Fruit fly (Drosophila melanogaster) whole organism, wandering third instar larva: Measurements from ENCODE around the gene Nplp3.

Source experiments
- CG32264 ChIP-seq: fragments of 200-800 bp; sonication (Bioruptor generic); optimal IDR thresholded peaks from 2 replicates; lab custom pipeline; 2016; ENCODE audit warnings: missing biosample characterization, missing genetic modification characterization
- CG9705 ChIP-seq: fragments of 200-800 bp; sonication (Bioruptor generic); optimal IDR thresholded peaks from 2 replicates; lab custom pipeline; 2018; ENCODE audit warnings: missing biosample characterization, mild to moderate bottlenecking, missing genetic modification characterization
- Dfd ChIP-seq: fragments of >200 bp; optimal IDR thresholded peaks from 2 replicates; lab custom pipeline; 2017; ENCODE audit warnings: missing biosample characterization, missing genetic modification characterization
- Dif ChIP-seq: fragments of 200-275, 200-300 bp; sonication (Bioruptor generic); optimal IDR thresholded peaks from 2 replicates; lab custom pipeline; 2018; ENCODE audit warnings: missing biosample characterization, missing genetic modification characterization; ENCODE audit not compliant: partially characterized antibody
- GATAd ChIP-seq: sonication (Bioruptor generic); optimal IDR thresholded peaks from 2 replicates; lab custom pipeline; 2016; ENCODE audit warnings: missing biosample characterization, missing genetic modification characterization
- HLH106 ChIP-seq: fragments of 200-800 bp; optimal IDR thresholded peaks from 3 replicates; lab custom pipeline; 2019; ENCODE audit warnings: missing biosample characterization, mild to moderate bottlenecking, missing genetic modification characterization, moderate library complexity
- Hr78 ChIP-seq: fragments of >200 bp; optimal IDR thresholded peaks from 2 replicates; lab custom pipeline; 2017; ENCODE audit warnings: missing biosample characterization, missing genetic modification characterization
- Hr83 ChIP-seq: fragments of 200-300 bp; sonication (Bioruptor generic); optimal IDR thresholded peaks from 2 replicates; lab custom pipeline; 2016; ENCODE audit warnings: missing biosample characterization, mild to moderate bottlenecking, missing genetic modification characterization, moderate library complexity; ENCODE audit not compliant: poor library complexity, severe bottlenecking
- Mio ChIP-seq: sonication (Bioruptor generic); optimal IDR thresholded peaks from 2 replicates; lab custom pipeline; 2016; ENCODE audit warnings: missing biosample characterization, missing genetic modification characterization
- Myc ChIP-seq: fragments of >200 bp; optimal IDR thresholded peaks from 2 replicates; lab custom pipeline; 2017
- N ChIP-seq: fragments of >200 bp; optimal IDR thresholded peaks from 2 replicates; lab custom pipeline; 2018; ENCODE audit warnings: missing biosample characterization, missing external identifiers, missing genetic modification characterization
- OdsH ChIP-seq: fragments of 200-800 bp; sonication (Bioruptor generic); optimal IDR thresholded peaks from 2 replicates; lab custom pipeline; 2016; ENCODE audit warnings: missing biosample characterization, mild to moderate bottlenecking, missing genetic modification characterization
- Vsx2 ChIP-seq: fragments of 200-300, 225-300 bp; sonication (Bioruptor generic); optimal IDR thresholded peaks from 2 replicates; lab custom pipeline; 2018; ENCODE audit warnings: missing biosample characterization, missing genetic modification characterization; ENCODE audit not compliant: partially characterized antibody
- br ChIP-seq: fragments of 200-800 bp; sonication (Bioruptor generic); optimal IDR thresholded peaks from 2 replicates; lab custom pipeline; 2016; ENCODE audit warnings: missing biosample characterization, missing genetic modification characterization
- brk ChIP-seq: fragments of 200-800 bp; sonication (Bioruptor generic); optimal IDR thresholded peaks from 2 replicates; lab custom pipeline; 2016; ENCODE audit warnings: missing biosample characterization, mild to moderate bottlenecking, missing genetic modification characterization
- dl ChIP-seq, 2 experiments: fragments of 175-275, 200-275 bp in 1 of 2; fragments of 200-275 bp in 1 of 2; sonication (Bioruptor generic); optimal IDR thresholded peaks; lab custom pipeline; 2018; ENCODE audit warnings: mild to moderate bottlenecking in 2 of 2, missing biosample characterization in 2 of 2, missing genetic modification characterization in 2 of 2, moderate library complexity in 2 of 2; ENCODE audit not compliant: partially characterized antibody in 2 of 2, insufficient read depth in 1 of 2
- dmrt93B ChIP-seq: fragments of 200-800 bp; sonication (Bioruptor generic); optimal IDR thresholded peaks from 2 replicates; lab custom pipeline; 2018; ENCODE audit warnings: missing biosample characterization, mild to moderate bottlenecking, missing genetic modification characterization
- dsf ChIP-seq: sonication (Bioruptor generic); optimal IDR thresholded peaks from 2 replicates; lab custom pipeline; 2016; ENCODE audit warnings: missing biosample characterization, missing genetic modification characterization, borderline replicate concordance
- foxo ChIP-seq, 2 experiments: fragments of 200-800 bp; sonication (Bioruptor generic); optimal IDR thresholded peaks; 2 replicates in 1 of 2; 3 replicates in 1 of 2; lab custom pipeline; 2016 to 2017; ENCODE audit warnings: missing biosample characterization in 2 of 2, missing genetic modification characterization in 2 of 2
- fru ChIP-seq: fragments of 200-800 bp; sonication (Bioruptor generic); optimal IDR thresholded peaks from 3 replicates; lab custom pipeline; 2016; ENCODE audit warnings: missing biosample characterization, mild to moderate bottlenecking, missing genetic modification characterization
- h ChIP-seq: fragments of 200-800 bp; sonication (Bioruptor generic); optimal IDR thresholded peaks from 3 replicates; lab custom pipeline; 2016; ENCODE audit warnings: missing biosample characterization, mild to moderate bottlenecking, missing genetic modification characterization
- lola ChIP-seq: fragments of >200 bp; optimal IDR thresholded peaks from 2 replicates; lab custom pipeline; 2017; ENCODE audit warnings: missing biosample characterization, missing genetic modification characterization
- pan ChIP-seq: fragments of >200 bp; optimal IDR thresholded peaks from 2 replicates; lab custom pipeline; 2017
- rgr ChIP-seq: fragments of 200-800 bp; sonication (Bioruptor generic); optimal IDR thresholded peaks from 3 replicates; lab custom pipeline; 2016; ENCODE audit warnings: missing biosample characterization, mild to moderate bottlenecking, missing genetic modification characterization
- tai ChIP-seq: sonication (Bioruptor generic); optimal IDR thresholded peaks from 2 replicates; lab custom pipeline; 2016; ENCODE audit warnings: missing biosample characterization, missing genetic modification characterization
- usp ChIP-seq: fragments of >200 bp; optimal IDR thresholded peaks from 2 replicates; lab custom pipeline; 2017; ENCODE audit warnings: missing biosample characterization, missing genetic modification characterization
- woc ChIP-seq: sonication (Bioruptor generic); optimal IDR thresholded peaks from 2 replicates; lab custom pipeline; 2016; ENCODE audit warnings: missing biosample characterization, mild to moderate bottlenecking, missing genetic modification characterization

The Nplp3 gene

DNA sequence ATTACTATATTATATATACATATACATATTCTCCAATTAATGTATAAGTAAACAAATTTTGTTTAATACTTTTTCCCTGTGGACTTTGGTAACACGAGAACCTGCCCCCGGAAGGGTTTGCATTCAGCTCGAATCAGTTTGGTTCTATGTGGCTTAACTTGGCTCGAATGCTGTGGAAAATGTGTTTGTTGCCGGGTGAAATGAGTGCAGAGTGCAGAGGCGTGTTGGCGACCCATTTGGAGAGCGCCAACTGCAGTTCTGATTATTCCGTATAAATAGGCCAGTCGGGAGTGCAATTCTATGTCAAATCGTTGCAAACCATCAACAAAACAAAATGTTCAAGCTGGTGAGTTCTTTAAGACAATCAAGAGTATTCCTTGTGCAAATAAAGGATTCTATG lies at the start of gene Nplp3:
TSS of gene Nplp3 (plus strand) at position 301 of the 400 bp plus-strand sequence.
- TF ChIP-seq OdsH (GFP tag; lab: Kevin White, UChicago) = no peak
- TF ChIP-seq fru (GFP tag; lab: Kevin White, UChicago) = no peak
- no peak for TF ChIP-seq Dfd (GFP tag; lab: Kevin White, UChicago)
- no peak for TF ChIP-seq dmrt93B (GFP tag; lab: Kevin White, UChicago)
- no peak for TF ChIP-seq rgr (GFP tag; lab: Kevin White, UChicago)

DNA sequence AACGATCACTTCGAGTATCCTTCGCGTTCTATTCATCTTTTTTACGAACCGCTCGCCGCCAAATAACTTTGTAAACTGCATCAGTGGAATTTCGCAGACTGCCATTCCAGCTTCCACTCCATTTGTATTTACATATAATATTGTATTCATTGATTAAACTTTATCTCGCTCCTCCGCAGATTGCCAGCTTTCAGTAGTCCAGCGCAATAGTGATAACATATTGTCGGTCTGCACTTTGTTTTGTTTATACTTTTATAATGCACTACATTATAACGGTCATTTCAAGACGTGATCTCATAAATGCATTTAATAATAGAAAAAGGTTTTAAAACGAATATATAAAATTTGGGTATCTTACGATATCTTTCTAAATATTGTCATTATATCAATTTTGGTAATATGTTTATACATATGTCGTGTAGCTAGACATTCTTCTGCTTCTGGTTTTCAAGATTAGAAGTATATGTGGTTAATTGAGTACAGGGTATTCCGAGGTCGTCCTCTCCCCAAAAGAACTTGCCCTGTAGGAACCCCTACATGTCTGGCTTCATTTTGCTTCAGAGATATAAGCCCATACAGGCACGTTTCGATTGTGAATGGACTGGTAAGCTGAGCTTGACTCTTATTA lies 49.6 kb upstream of the Nplp3 start, which contains the start of gene CG4950:
TSS of gene CG4950 (minus strand) at position 51 of the 628 bp plus-strand sequence.
- TF ChIP-seq HLH106 (tag; lab: Kevin White, UChicago) (peak; percentile 40), Hr83 (no peak), br (no peak)

DNA sequence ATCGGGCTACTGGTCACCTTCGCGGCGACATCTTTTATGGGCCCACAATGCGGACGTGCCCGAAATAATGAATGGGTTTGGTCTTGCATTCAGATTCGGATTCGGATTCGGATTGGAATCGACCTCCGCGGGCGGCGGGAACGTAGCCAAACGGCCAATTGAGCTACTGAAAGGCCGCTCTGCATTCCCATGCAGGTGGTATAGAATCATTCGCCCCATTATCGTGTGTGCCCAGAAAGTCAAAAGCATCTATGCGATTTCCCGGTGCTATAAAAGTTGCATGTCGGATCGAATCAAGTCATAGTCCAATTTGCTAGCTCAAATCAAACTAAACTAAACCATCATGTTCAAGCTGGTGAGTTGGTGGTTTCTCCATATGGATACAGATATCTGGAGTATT lies 48.7 kb upstream of the Nplp3 start, which contains the start of gene CG13068:
TSS of gene CG13068 (plus strand) at position 301 of the 400 bp plus-strand sequence.
- TF ChIP-seq Dif (GFP tag; lab: Kevin White, UChicago) = no peak
- TF ChIP-seq Hr78 = no peak
- TF ChIP-seq GATAd (GFP tag; lab: Kevin White, UChicago) = no peak
- no peak for TF ChIP-seq OdsH (GFP tag; lab: Kevin White, UChicago)
- TF ChIP-seq lola (GFP tag; lab: Kevin White, UChicago) = no peak
- no peak for TF ChIP-seq CG32264 (GFP tag; lab: Kevin White, UChicago)

DNA sequence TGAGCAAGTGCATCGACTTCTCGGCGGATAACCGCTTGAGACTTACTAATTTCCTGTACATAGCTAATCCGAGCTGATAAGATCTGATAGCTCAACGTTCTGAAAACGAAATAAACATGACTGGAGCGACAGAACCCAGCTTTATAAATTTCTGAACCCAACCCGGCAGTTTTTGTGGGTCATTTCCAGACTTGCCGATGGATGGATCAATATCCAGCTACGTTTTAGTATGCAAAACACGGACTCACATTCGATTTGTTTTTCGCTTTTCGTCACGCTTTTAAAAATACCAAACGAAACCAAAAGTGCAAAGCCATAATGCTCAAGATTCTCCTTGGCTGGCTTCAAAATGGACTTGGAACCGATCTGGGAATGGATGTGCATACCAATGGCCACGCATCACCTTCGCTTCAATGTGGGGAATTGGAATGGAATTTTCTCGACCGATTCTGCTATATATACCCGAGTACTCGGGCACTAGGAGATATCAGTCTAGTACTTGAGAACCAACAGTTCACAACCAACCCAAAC lies 47.0 kb upstream of the Nplp3 start, which contains the start of the genes CG34248 and CG13067:
TSS of gene CG34248 (minus strand) at position 101 of the 531 bp plus-strand sequence.
TSS of gene CG13067 (plus strand) at position 481 of the 531 bp plus-strand sequence.
- TF ChIP-seq CG9705 (GFP tag; lab: Kevin White, UChicago) (no peak), CG32264 (GFP tag; lab: Kevin White, UChicago) (no peak), pan (no peak), Vsx2 (GFP tag; lab: Kevin White, UChicago) (no peak), tai (GFP tag; lab: Kevin White, UChicago) (no peak), HLH106 (tag; lab: Kevin White, UChicago) (no peak), Dif (GFP tag; lab: Kevin White, UChicago) (no peak), brk (no peak), usp (GFP tag; lab: Kevin White, UChicago) (no peak)

DNA sequence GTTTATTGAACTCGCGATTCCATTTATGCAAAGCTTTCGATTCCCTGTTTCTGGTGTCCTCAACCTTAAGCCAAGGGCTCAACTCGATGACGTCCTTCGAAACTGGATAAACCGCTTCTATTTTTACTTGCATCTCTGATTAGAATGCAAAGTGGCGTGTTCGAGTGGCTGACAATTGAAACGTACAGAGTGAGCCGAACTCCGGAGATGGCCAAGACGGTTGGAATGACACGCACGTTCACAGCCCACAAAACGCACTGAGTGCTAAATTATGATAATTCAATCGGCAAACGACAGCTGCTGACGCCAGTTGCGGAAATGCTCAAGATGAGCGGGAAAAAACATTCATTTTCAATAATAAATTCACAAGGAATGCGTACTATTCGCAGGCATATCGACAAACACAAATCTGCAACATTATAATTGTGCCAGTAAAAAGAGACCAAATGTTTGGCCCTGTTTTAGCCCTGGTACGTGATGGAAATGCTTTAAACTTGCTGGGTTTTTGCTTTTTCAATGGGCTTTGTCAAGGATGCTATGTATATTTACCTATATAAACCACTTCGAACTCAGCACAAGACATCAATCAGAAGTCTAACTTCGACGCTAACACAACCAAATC lies 45.4 kb upstream of the Nplp3 start, which contains the start of gene CG13066:
TSS of gene CG13066 (plus strand) at position 572 of the 622 bp plus-strand sequence.
- TF ChIP-seq Myc (no peak), Dfd (GFP tag; lab: Kevin White, UChicago) (no peak), dl (GFP tag; optimal IDR thresholded peaks at IDR 0.05; lab: Kevin White, UChicago; ENCODE audit: insufficient read depth in 1 of 2, partially characterized antibody in 2 of 2) (no peak), brk (no peak), woc (no peak), dsf (no peak), foxo (GFP tag; optimal IDR thresholded peaks at IDR 0.05; lab: Kevin White, UChicago) (no peak), fru (GFP tag; lab: Kevin White, UChicago) (no peak), h (GFP tag; lab: Kevin White, UChicago) (no peak), dmrt93B (GFP tag; lab: Kevin White, UChicago) (no peak), Mio (GFP tag; lab: Kevin White, UChicago) (no peak), N (GFP tag; lab: Kevin White, UChicago) (no peak), lola (GFP tag; lab: Kevin White, UChicago) (no peak), usp (GFP tag; lab: Kevin White, UChicago) (no peak)
